Fruit fly (Drosophila melanogaster): ENCODE measurements around the gene AgmNAT.
A peak's percentile ranks its signal among the peaks of the same experiment; 100 is the strongest.

Gene AgmNAT

DNA sequence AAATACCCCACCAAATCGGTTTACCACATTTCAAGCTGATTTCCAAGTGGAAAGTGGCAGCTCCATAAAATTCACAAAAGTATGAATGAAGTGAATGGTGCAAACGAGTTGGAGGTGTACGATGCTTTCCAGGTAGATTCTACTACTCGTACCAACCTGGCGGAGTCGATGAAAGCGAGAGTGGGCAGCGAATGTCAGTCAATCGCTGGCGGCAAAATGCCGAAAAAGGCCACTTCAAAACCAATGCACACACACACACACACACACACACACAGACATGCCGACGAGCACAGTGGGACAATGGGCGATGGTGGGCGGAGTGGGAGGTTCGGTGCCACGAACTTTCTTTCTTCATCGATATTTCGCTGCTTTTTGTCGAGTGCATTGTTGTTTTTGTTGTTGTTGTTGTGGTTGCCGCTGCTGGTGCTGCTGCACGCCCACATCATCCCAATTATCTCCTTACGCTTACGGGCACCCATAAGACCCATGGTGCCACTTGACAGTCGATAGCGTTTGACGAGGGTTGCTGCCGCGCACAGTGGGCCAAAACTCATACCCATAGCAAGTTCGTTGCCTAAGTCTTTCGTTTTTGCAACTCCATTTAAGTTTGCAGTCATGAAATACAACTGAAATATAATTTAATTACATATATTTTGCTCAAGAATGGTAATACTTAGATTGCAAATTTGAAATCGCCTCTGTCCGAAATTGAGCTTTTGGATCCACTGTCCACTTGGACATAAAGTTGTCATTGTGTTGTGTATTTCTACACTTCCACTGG, 32.2 kb downstream of the AgmNAT start (continued):
- TF ChIP-seq Blimp-1 (GFP tag; optimal IDR thresholded peaks at IDR 0.05) = peak; percentile 82
- TF ChIP-seq CG9139 (GFP tag; optimal IDR thresholded peaks at IDR 0.05) = no peak
- peak; percentile 12 for TF ChIP-seq CG7368 (GFP tag; optimal IDR thresholded peaks at IDR 0.05)
- peak; percentile 11 for TF ChIP-seq CG11902 (GFP tag; optimal IDR thresholded peaks at IDR 0.05)
- TF ChIP-seq CG8119 (GFP tag; IDR thresholded peaks at IDR 0.05) = peak; percentile 85
- TF ChIP-seq CG10631 (GFP tag; optimal IDR thresholded peaks at IDR 0.05) = peak; percentile 58
- TF ChIP-seq fd59A (GFP tag; optimal IDR thresholded peaks at IDR 0.05) = peak; percentile 37
- peak; percentile 64 for TF ChIP-seq CG8632 (GFP tag; optimal IDR thresholded peaks at IDR 0.05)
- peak; percentile 50 for TF ChIP-seq Sox15 (GFP tag; optimal IDR thresholded peaks at IDR 0.05)
- TF ChIP-seq eg (GFP tag; IDR thresholded peaks at IDR 0.05) = peak; percentile 71; the same call in 2 of the 3 replicates
- TF ChIP-seq svp (GFP tag) = peak; percentile 89
- TF ChIP-seq topi (GFP tag; optimal IDR thresholded peaks at IDR 0.05) = peak; percentile 71
- TF ChIP-seq Hr39 (GFP tag; optimal IDR thresholded peaks at IDR 0.05) = peak; percentile 68
- peak; percentile 54 for TF ChIP-seq net (GFP tag; optimal IDR thresholded peaks at IDR 0.05)
- TF ChIP-seq CG6276 (GFP tag; optimal IDR thresholded peaks at IDR 0.05) = peak; percentile 66
- TF ChIP-seq CG6808 (GFP tag; optimal IDR thresholded peaks at IDR 0.05) = peak; percentile 35
- TF ChIP-seq CG8319 (GFP tag; optimal IDR thresholded peaks at IDR 0.05) = peak; percentile 23
- peak; percentile 51 for TF ChIP-seq Ets21C (GFP tag; optimal IDR thresholded peaks at IDR 0.05)
- TF ChIP-seq Hr38 (GFP tag; optimal IDR thresholded peaks at IDR 0.05) = no peak
- peak; percentile 82 for TF ChIP-seq Met (GFP tag; optimal IDR thresholded peaks at IDR 0.05)
- TF ChIP-seq salr (GFP tag; optimal IDR thresholded peaks at IDR 0.05) = peak; percentile 11 to 13
- TF ChIP-seq Sox102F (GFP tag; optimal IDR thresholded peaks at IDR 0.05) = peak; percentile 74
- peak; percentile 90 for TF ChIP-seq Eip78C (GFP tag)
- peak; percentile 28 for TF ChIP-seq CG1621 (tag; optimal IDR thresholded peaks at IDR 0.05)
- no peak for TF ChIP-seq CG16779 (tag; optimal IDR thresholded peaks at IDR 0.05)
- TF ChIP-seq CG34406 (GFP tag; optimal IDR thresholded peaks at IDR 0.05) = peak; percentile 63
- peak; percentile 5 for TF ChIP-seq Eip93F (GFP tag; optimal IDR thresholded peaks at IDR 0.05)
- peak; percentile 70 for TF ChIP-seq OdsH (GFP tag; optimal IDR thresholded peaks at IDR 0.05)
- TF ChIP-seq Ets96B (tag; optimal IDR thresholded peaks at IDR 0.05) = peak; percentile 44
- peak; percentile 76 for TF ChIP-seq lz (GFP tag; optimal IDR thresholded peaks at IDR 0.05)
- TF ChIP-seq Lpt (GFP tag; optimal IDR thresholded peaks at IDR 0.05) = peak; percentile 66

DNA sequence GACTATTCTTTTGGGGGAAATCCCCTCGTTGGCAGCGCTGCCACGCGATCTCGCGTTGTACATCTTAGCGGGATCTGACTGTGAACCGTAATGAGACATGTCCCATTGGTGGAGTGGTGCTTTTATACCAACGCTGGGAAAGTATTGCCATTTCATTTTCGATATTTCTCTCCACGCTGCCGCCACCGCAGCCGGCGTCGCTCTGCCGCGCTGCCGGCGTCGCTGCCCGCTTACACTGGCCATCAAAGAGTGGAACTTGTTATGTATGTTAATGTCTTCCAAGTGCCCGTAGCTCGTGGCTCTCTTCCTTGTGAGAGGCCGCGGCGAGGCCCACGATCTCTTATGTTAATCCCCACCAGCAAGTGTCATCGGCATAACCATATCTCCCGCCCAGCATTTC, 34.1 kb downstream of the AgmNAT start, which contains the start of gene CG3108:
CG3108 (minus strand) TSS at position 101 of the 400 bp plus-strand sequence.
- TF ChIP-seq CG10669 (GFP tag; optimal IDR thresholded peaks at IDR 0.05) = no peak
- TF ChIP-seq pdm3 (GFP tag; optimal IDR thresholded peaks at IDR 0.05) = no peak
- no peak for TF ChIP-seq Smox (GFP tag; optimal IDR thresholded peaks at IDR 0.05)
- no peak for TF ChIP-seq OdsH (GFP tag; optimal IDR thresholded peaks at IDR 0.05)
- TF ChIP-seq Sox14 (GFP tag; optimal IDR thresholded peaks at IDR 0.05) = no peak
- TF ChIP-seq CG9139 (GFP tag; optimal IDR thresholded peaks at IDR 0.05) = no peak
- no peak for TF ChIP-seq Hr38 (GFP tag; optimal IDR thresholded peaks at IDR 0.05)
- no peak for TF ChIP-seq Eip93F (GFP tag; optimal IDR thresholded peaks at IDR 0.05)
- TF ChIP-seq Eip78C (GFP tag) = no peak
- no peak for TF ChIP-seq CG6854 (GFP tag; optimal IDR thresholded peaks at IDR 0.05)
- no peak for TF ChIP-seq CG7368 (GFP tag; optimal IDR thresholded peaks at IDR 0.05)
- no peak for TF ChIP-seq CG3919 (GFP tag; optimal IDR thresholded peaks at IDR 0.05)
- no peak for TF ChIP-seq Hr39 (GFP tag; optimal IDR thresholded peaks at IDR 0.05)

DNA sequence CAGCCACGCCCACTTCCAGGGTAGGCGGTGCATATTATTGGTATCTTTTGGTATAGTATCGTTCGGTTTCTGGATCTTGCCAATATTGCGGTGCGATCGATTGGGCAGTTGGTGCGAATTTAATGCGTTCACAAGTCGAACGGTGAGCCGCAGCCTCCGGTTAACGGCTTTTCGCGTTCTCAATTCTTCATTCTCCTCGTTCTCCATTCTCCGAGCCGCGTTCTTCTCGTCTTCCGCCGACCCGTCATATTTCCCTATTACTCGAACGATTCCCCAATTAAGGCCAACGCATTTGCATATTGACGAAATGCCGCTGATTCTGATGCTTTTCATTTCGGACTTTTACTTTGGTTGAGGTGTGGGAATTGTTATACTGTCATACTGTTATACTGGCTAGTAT, 39.1 kb downstream of the AgmNAT start, which contains the start of gene CG42264:
CG42264 (minus strand) TSS at position 101 of the 400 bp plus-strand sequence.
- TF ChIP-seq CG8319 (GFP tag; optimal IDR thresholded peaks at IDR 0.05) = no peak
- no peak for TF ChIP-seq Ets21C (GFP tag; optimal IDR thresholded peaks at IDR 0.05)
- TF ChIP-seq acj6 (GFP tag; optimal IDR thresholded peaks at IDR 0.05) = no peak
- no peak for TF ChIP-seq fkh (GFP tag; optimal IDR thresholded peaks at IDR 0.05)
- no peak for TF ChIP-seq fd85E (GFP tag; optimal IDR thresholded peaks at IDR 0.05)
- TF ChIP-seq Eip75B (GFP tag; optimal IDR thresholded peaks at IDR 0.05) = no peak
- TF ChIP-seq CG6163 (GFP tag; IDR thresholded peaks at IDR 0.05) = no peak
- TF ChIP-seq CG15336 (GFP tag; IDR thresholded peaks at IDR 0.05) = no peak
- no peak for TF ChIP-seq Ets96B (tag; optimal IDR thresholded peaks at IDR 0.05)
- TF ChIP-seq CG10669 (GFP tag; optimal IDR thresholded peaks at IDR 0.05) = no peak
- TF ChIP-seq dsx (GFP tag; optimal IDR thresholded peaks at IDR 0.05; ENCODE audit: poor library complexity, severe bottlenecking) = no peak
- TF ChIP-seq net (GFP tag; optimal IDR thresholded peaks at IDR 0.05) = no peak
- TF ChIP-seq CG11762 (GFP tag; optimal IDR thresholded peaks at IDR 0.05; ENCODE audit: insufficient read depth) = no peak
- no peak for TF ChIP-seq Sox15 (GFP tag; optimal IDR thresholded peaks at IDR 0.05)
- TF ChIP-seq salr (GFP tag; optimal IDR thresholded peaks at IDR 0.05) = no peak
- TF ChIP-seq CG6792 (GFP tag; optimal IDR thresholded peaks at IDR 0.05) = no peak
- TF ChIP-seq CG11902 (GFP tag; optimal IDR thresholded peaks at IDR 0.05) = no peak

All from whole organism, prepupa.